Fruit fly (Drosophila melanogaster) whole organism, embryonic: ENCODE results near the gene SkpA.

Source experiments
- Adf1 ChIP-seq: fragments of 200-800 bp; sonication (Bioruptor generic); IDR thresholded peaks from 2 replicates; pipeline ENCODE4 v1.3.6; 2022; ENCODE audit warnings: missing biosample characterization, missing genetic modification characterization
- Aef1 ChIP-seq: fragments of 200-800 bp; sonication (Bioruptor generic); IDR thresholded peaks from 3 replicates; pipeline ENCODE4 v1.3.6; 2022; ENCODE audit warnings: missing biosample characterization, missing genetic modification characterization
- CG10147 ChIP-seq: fragments of 200-800 bp; sonication (Bioruptor generic); optimal IDR thresholded peaks from 2 replicates; lab custom pipeline; 2019; ENCODE audit warnings: missing biosample characterization, mild to moderate bottlenecking, missing genetic modification characterization, moderate library complexity
- CG10274 ChIP-seq: fragments of 200-800 bp; sonication (Bioruptor generic); optimal IDR thresholded peaks from 3 replicates; lab custom pipeline; 2017; ENCODE audit warnings: missing biosample characterization, mild to moderate bottlenecking, missing genetic modification characterization
- CG10543 ChIP-seq: fragments of 200-800 bp; sonication (Bioruptor generic); optimal IDR thresholded peaks from 3 replicates; lab custom pipeline; 2017; ENCODE audit warnings: missing biosample characterization, mild to moderate bottlenecking, missing genetic modification characterization, moderate library complexity
- CG10959 ChIP-seq: fragments of 200-800 bp; sonication (Bioruptor generic); IDR thresholded peaks from 2 replicates; pipeline ENCODE4 v1.3.6; 2022; ENCODE audit warnings: missing biosample characterization, missing genetic modification characterization
- CG11504 ChIP-seq: fragments of 200-800 bp; sonication (Bioruptor generic); optimal IDR thresholded peaks from 3 replicates; lab custom pipeline; 2019; ENCODE audit warnings: missing biosample characterization, mild to moderate bottlenecking, missing genetic modification characterization, moderate library complexity
- CG12299 ChIP-seq: fragments of 200-800 bp; sonication (Bioruptor generic); optimal IDR thresholded peaks from 2 replicates; lab custom pipeline; 2018; ENCODE audit warnings: missing biosample characterization, mild to moderate bottlenecking, missing genetic modification characterization
- CG13624 ChIP-seq: fragments of 200-800 bp; sonication (Bioruptor generic); optimal IDR thresholded peaks from 2 replicates; lab custom pipeline; 2016; ENCODE audit warnings: missing biosample characterization, missing genetic modification characterization
- CG13775 ChIP-seq: fragments of 200-800 bp; sonication (Bioruptor generic); optimal IDR thresholded peaks from 3 replicates; lab custom pipeline; 2017; ENCODE audit warnings: missing biosample characterization, mild to moderate bottlenecking, missing genetic modification characterization
- CG14710 ChIP-seq: fragments of 200-800 bp; sonication (Bioruptor generic); optimal IDR thresholded peaks from 3 replicates; lab custom pipeline; 2019; ENCODE audit warnings: missing biosample characterization, mild to moderate bottlenecking, missing genetic modification characterization, moderate library complexity
- CG14965 ChIP-seq: fragments of 200-800 bp; sonication (Bioruptor generic); optimal IDR thresholded peaks from 2 replicates; lab custom pipeline; 2016; ENCODE audit warnings: missing biosample characterization, missing genetic modification characterization, borderline replicate concordance
- CG15696 ChIP-seq: fragments of 200-800 bp; sonication (Bioruptor generic); optimal IDR thresholded peaks from 2 replicates; lab custom pipeline; 2019; ENCODE audit warnings: missing biosample characterization, mild to moderate bottlenecking, missing genetic modification characterization, moderate library complexity
- CG17186 ChIP-seq: fragments of 200-800 bp; sonication (Bioruptor generic); optimal IDR thresholded peaks from 3 replicates; lab custom pipeline; 2017; ENCODE audit warnings: missing biosample characterization, missing genetic modification reagents, missing genetic modification characterization
- CG17829 ChIP-seq: fragments of 200-800 bp; optimal IDR thresholded peaks from 2 replicates; lab custom pipeline; 2019; ENCODE audit warnings: missing biosample characterization, mild to moderate bottlenecking, missing genetic modification characterization, moderate library complexity
- CG2116 ChIP-seq: fragments of 200-800 bp; sonication (Bioruptor generic); optimal IDR thresholded peaks from 3 replicates; lab custom pipeline; 2018; ENCODE audit warnings: missing biosample characterization, mild to moderate bottlenecking, missing genetic modification characterization
- CG2202 ChIP-seq: fragments of 200-800 bp; sonication (Bioruptor generic); optimal IDR thresholded peaks from 2 replicates; lab custom pipeline; 2018; ENCODE audit warnings: missing biosample characterization, mild to moderate bottlenecking, missing genetic modification characterization
- CG31388 ChIP-seq: fragments of 200-800 bp; sonication (Bioruptor generic); optimal IDR thresholded peaks from 2 replicates; lab custom pipeline; 2016; ENCODE audit warnings: missing biosample characterization, missing genetic modification characterization
- CG34422 ChIP-seq: fragments of 200-800 bp; sonication (Bioruptor generic); IDR thresholded peaks from 3 replicates; pipeline ENCODE4 v1.3.6; 2022; ENCODE audit warnings: missing biosample characterization, missing genetic modification characterization
- CG4404 ChIP-seq: fragments of 200-800 bp; sonication (Bioruptor generic); IDR thresholded peaks from 2 replicates; pipeline ENCODE4 v1.3.6; 2022; ENCODE audit warnings: missing biosample characterization, missing genetic modification characterization
- CG4820 ChIP-seq: fragments of 200-800 bp; sonication (Bioruptor generic); optimal IDR thresholded peaks from 3 replicates; lab custom pipeline; 2016; ENCODE audit warnings: missing biosample characterization, missing genetic modification characterization
- CG8924 ChIP-seq: fragments of 200-800 bp; optimal IDR thresholded peaks from 3 replicates; lab custom pipeline; 2019; ENCODE audit warnings: missing biosample characterization, mild to moderate bottlenecking, missing genetic modification characterization, moderate library complexity
- CG8944 ChIP-seq: fragments of 200-800 bp; sonication (Bioruptor generic); optimal IDR thresholded peaks from 3 replicates; lab custom pipeline; 2016; ENCODE audit warnings: missing biosample characterization, missing genetic modification characterization
- CG9797 ChIP-seq: fragments of 200-800 bp; sonication (Bioruptor generic); optimal IDR thresholded peaks from 3 replicates; lab custom pipeline; 2018; ENCODE audit warnings: missing biosample characterization, mild to moderate bottlenecking, missing genetic modification characterization
- CTCF ChIP-seq: fragments of 200-800 bp; sonication (Bioruptor generic); optimal IDR thresholded peaks from 2 replicates; lab custom pipeline; 2017; ENCODE audit warnings: missing biosample characterization, mild to moderate bottlenecking, missing genetic modification characterization, moderate library complexity
- Dll ChIP-seq: fragments of 200-800 bp; sonication (Bioruptor generic); IDR thresholded peaks from 4 replicates; pipeline ENCODE4 v1.3.6; 2022; ENCODE audit warnings: missing biosample characterization, missing genetic modification characterization; ENCODE audit not compliant: partially characterized antibody
- Dp ChIP-seq: fragments of 200-800 bp; sonication (Bioruptor generic); optimal IDR thresholded peaks from 2 replicates; lab custom pipeline; 2018; ENCODE audit warnings: missing biosample characterization, mild to moderate bottlenecking, missing genetic modification characterization, moderate library complexity
- Elba2 ChIP-seq: fragments of 200-800 bp; sonication (Bioruptor generic); optimal IDR thresholded peaks from 3 replicates; lab custom pipeline; 2016; ENCODE audit warnings: missing biosample characterization, missing genetic modification characterization
- Gug ChIP-seq: fragments of 200-800 bp; sonication (Bioruptor generic); IDR thresholded peaks from 4 replicates; pipeline ENCODE4 v1.3.6; 2022; ENCODE audit warnings: missing biosample characterization, missing genetic modification characterization
- HmgZ ChIP-seq: fragments of 200-800 bp; sonication (Bioruptor generic); optimal IDR thresholded peaks from 2 replicates; lab custom pipeline; 2018; ENCODE audit warnings: missing biosample characterization, mild to moderate bottlenecking, missing genetic modification characterization
- Med ChIP-seq: fragments of 200-800 bp; sonication (Bioruptor generic); peaks from one replicate; lab custom pipeline; 2016; ENCODE audit warnings: missing biosample characterization, missing genetic modification characterization, mild to moderate bottlenecking, inconsistent platforms, moderate library complexity
- Nf-YC ChIP-seq: fragments of 200-800 bp; optimal IDR thresholded peaks from 3 replicates; lab custom pipeline; 2019; ENCODE audit warnings: missing biosample characterization, mild to moderate bottlenecking, missing genetic modification characterization, moderate library complexity
- Scr ChIP-seq: fragments of 200-800 bp; sonication (Bioruptor generic); IDR thresholded peaks from 2 replicates; pipeline ENCODE4 v1.3.6; 2022; ENCODE audit warnings: missing biosample characterization, missing genetic modification characterization; ENCODE audit not compliant: partially characterized antibody
- Six4 ChIP-seq: fragments of 200-800 bp; sonication (Bioruptor generic); optimal IDR thresholded peaks from 2 replicates; lab custom pipeline; 2016; ENCODE audit warnings: missing biosample characterization, missing genetic modification characterization
- Sry-β ChIP-seq: fragments of 200-800 bp; sonication (Bioruptor generic); optimal IDR thresholded peaks from 2 replicates; lab custom pipeline; 2018; ENCODE audit warnings: missing biosample characterization, mild to moderate bottlenecking, missing genetic modification characterization, moderate library complexity
- Sry-δ ChIP-seq: fragments of 200-800 bp; sonication (Bioruptor generic); optimal IDR thresholded peaks from 2 replicates; lab custom pipeline; 2016; ENCODE audit warnings: missing biosample characterization, missing genetic modification characterization
- abd-A ChIP-seq: fragments of 200-800 bp; sonication (Bioruptor generic); optimal IDR thresholded peaks from 3 replicates; lab custom pipeline; 2019; ENCODE audit warnings: missing biosample characterization, mild to moderate bottlenecking, missing genetic modification characterization, moderate library complexity
- amos ChIP-seq: fragments of 200-800 bp; sonication (Bioruptor generic); IDR thresholded peaks from 2 replicates; pipeline ENCODE4 v1.3.6; 2022; ENCODE audit warnings: missing biosample characterization, missing genetic modification characterization; ENCODE audit not compliant: partially characterized antibody
- ci ChIP-seq: fragments of 200-800 bp; sonication (Bioruptor generic); IDR thresholded peaks from 3 replicates; pipeline ENCODE4 v1.3.6; 2022; ENCODE audit warnings: missing biosample characterization, missing genetic modification characterization
- crol ChIP-seq: fragments of 200-800 bp; sonication (Bioruptor generic); IDR thresholded peaks from 2 replicates; pipeline ENCODE4 v1.3.6; 2022; ENCODE audit warnings: missing biosample characterization, missing genetic modification characterization
- dati ChIP-seq: fragments of 200-800 bp; sonication (Bioruptor generic); IDR thresholded peaks from 2 replicates; pipeline ENCODE4 v1.3.6; 2022; ENCODE audit warnings: missing biosample characterization, missing genetic modification characterization
- en ChIP-seq: fragments of 200-800 bp; sonication (Bioruptor generic); optimal IDR thresholded peaks from 2 replicates; lab custom pipeline; 2016; ENCODE audit warnings: missing biosample characterization, missing genetic modification characterization
- ewg ChIP-seq: fragments of 200-800 bp; sonication (Bioruptor generic); optimal IDR thresholded peaks from 3 replicates; lab custom pipeline; 2017; ENCODE audit warnings: mild to moderate bottlenecking, missing biosample characterization, missing genetic modification reagents, missing genetic modification characterization
- fd3F ChIP-seq: fragments of 200-800 bp; sonication (Bioruptor generic); optimal IDR thresholded peaks from 2 replicates; lab custom pipeline; 2018; ENCODE audit warnings: missing biosample characterization, mild to moderate bottlenecking, missing genetic modification characterization, moderate library complexity
- gro ChIP-seq: fragments of 200-800 bp; sonication (Bioruptor generic); optimal IDR thresholded peaks from 2 replicates; lab custom pipeline; 2016; ENCODE audit warnings: missing biosample characterization, missing genetic modification characterization
- jumu ChIP-seq: fragments of 200-800 bp; sonication (Bioruptor generic); optimal IDR thresholded peaks from 3 replicates; lab custom pipeline; 2016; ENCODE audit warnings: missing biosample characterization, missing genetic modification characterization
- klu ChIP-seq: fragments of 200-800 bp; sonication (Bioruptor generic); IDR thresholded peaks from 2 replicates; pipeline ENCODE4 v1.3.6; 2022; ENCODE audit warnings: missing biosample characterization, missing genetic modification characterization
- maf-S ChIP-seq: fragments of 200-800 bp; sonication (Bioruptor generic); optimal IDR thresholded peaks from 2 replicates; lab custom pipeline; 2016; ENCODE audit warnings: missing biosample characterization, missing genetic modification characterization
- row ChIP-seq: fragments of 200-800 bp; sonication (Bioruptor generic); IDR thresholded peaks from 3 replicates; pipeline ENCODE4 v1.3.6; 2022; ENCODE audit warnings: missing biosample characterization, missing genetic modification characterization
- sna ChIP-seq: fragments of 200-800 bp; sonication (Bioruptor generic); IDR thresholded peaks from 2 replicates; pipeline ENCODE4 v1.3.6; 2022; ENCODE audit warnings: missing biosample characterization, missing genetic modification characterization; ENCODE audit not compliant: partially characterized antibody
- stwl ChIP-seq: fragments of 200-800 bp; sonication (Bioruptor generic); optimal IDR thresholded peaks from 3 replicates; lab custom pipeline; 2018; ENCODE audit warnings: missing biosample characterization, mild to moderate bottlenecking, missing genetic modification characterization, moderate library complexity
- unc-4 ChIP-seq: fragments of 200-800 bp; sonication (Bioruptor generic); IDR thresholded peaks from 2 replicates; pipeline ENCODE4 v1.3.6; 2022; ENCODE audit warnings: missing biosample characterization, missing genetic modification characterization; ENCODE audit not compliant: partially characterized antibody

Gene SkpA

dm6 chrX:620102-620430 is 35.8 kb upstream of the SkpA start, which contains the start of gene spdi (continued):
- TF ChIP-seq CG9797: peak; percentile 79
- TF ChIP-seq CG8944 (GFP tag; lab: Kevin White, UChicago): no peak
- peak; percentile 18 for TF ChIP-seq CG14710 (tag; lab: Kevin White, UChicago)
- peak; percentile 46 for TF ChIP-seq CG17186 (GFP tag; lab: Kevin White, UChicago)
- TF ChIP-seq crol (GFP tag; lab: Robert Waterston, UW): no peak
- peak; percentile 66 for TF ChIP-seq Nf-YC (tag; lab: Kevin White, UChicago)
- TF ChIP-seq amos (GFP tag; lab: Robert Waterston, UW): peak; percentile 48; the same call in 1 of the 2 replicates
- no peak for TF ChIP-seq CG10274 (GFP tag; lab: Kevin White, UChicago)
- TF ChIP-seq Sry-δ: peak; percentile 89
- peak; percentile 81 for TF ChIP-seq stwl (tag; lab: Kevin White, UChicago)
- no peak for TF ChIP-seq CG13775 (GFP tag; lab: Kevin White, UChicago)
- peak; percentile 59; the same call in 2 of the 3 replicates for TF ChIP-seq row (GFP tag; lab: Robert Waterston, UW)
- peak; percentile 65 for TF ChIP-seq Aef1 (GFP tag; lab: Robert Waterston, UW)
- TF ChIP-seq dati: no peak
- peak; percentile 28; the same call in 1 of the 3 replicates for TF ChIP-seq ci (GFP tag; lab: Robert Waterston, UW)
- TF ChIP-seq Sry-β: peak; percentile 28
- TF ChIP-seq CG11504 (tag; lab: Kevin White, UChicago): peak; percentile 5
- TF ChIP-seq klu (GFP tag; lab: Robert Waterston, UW): no peak
- peak; percentile 71 for TF ChIP-seq CG8924
- peak; percentile 42; the same call in 2 of the 4 replicates for TF ChIP-seq Dll (GFP tag; lab: Robert Waterston, UW)
- peak; percentile 36 for TF ChIP-seq CG2116 (GFP tag; lab: Kevin White, UChicago)
- TF ChIP-seq Elba2: no peak
- peak; percentile 91 for TF ChIP-seq Adf1 (GFP tag; lab: Robert Waterston, UW)
- no peak for TF ChIP-seq CG31388 (GFP tag; lab: Kevin White, UChicago)
- TF ChIP-seq HmgZ (tag; lab: Kevin White, UChicago): peak; percentile 19
- no peak for TF ChIP-seq ewg
- peak; percentile 61 for TF ChIP-seq Dp (GFP tag; lab: Kevin White, UChicago)
- TF ChIP-seq unc-4 (GFP tag; lab: Robert Waterston, UW): 0 out of 2 replicates have a peak, but pooled peaks have one; percentile 36
- peak; percentile 47 for TF ChIP-seq Scr (GFP tag; lab: Robert Waterston, UW)
- no peak for TF ChIP-seq CG13624 (GFP tag; lab: Kevin White, UChicago)
- TF ChIP-seq sna: no peak
- TF ChIP-seq CTCF (GFP tag; lab: Kevin White, UChicago): peak; percentile 8
- TF ChIP-seq fd3F (GFP tag; lab: Kevin White, UChicago): no peak
- TF ChIP-seq gro (GFP tag; lab: Kevin White, UChicago): no peak
- no peak for TF ChIP-seq CG10147 (GFP tag; lab: Kevin White, UChicago)
- TF ChIP-seq CG17829: peak; percentile 76

dm6 chrX:621132-621555 is 34.8 kb upstream of the SkpA start, which contains the start of the genes CG13365 and Vsp37A:
Gene CG13365, minus strand, starts transcription at chrX:621215.
Gene Vsp37A, plus strand, starts transcription at chrX:621530.
- TF ChIP-seq CG4404 (GFP tag; lab: Robert Waterston, UW) (peak; percentile 29; the same call in 1 of the 2 replicates), abd-A (tag; lab: Kevin White, UChicago) (no peak), CG8944 (GFP tag; lab: Kevin White, UChicago) (peak; percentile 61), CG2202 (tag; lab: Kevin White, UChicago) (no peak), en (GFP tag; lab: Kevin White, UChicago) (no peak), CG34422 (GFP tag; lab: Robert Waterston, UW) (peak; percentile 52; the same call in 1 of the 3 replicates), CG12299 (tag; lab: Kevin White, UChicago) (no peak), CG10959 (GFP tag; lab: Robert Waterston, UW) (no peak), Six4 (GFP tag; lab: Kevin White, UChicago) (peak; percentile 16), CG10543 (GFP tag; lab: Kevin White, UChicago) (peak; percentile 65), maf-S (peak; percentile 25), CG4820 (GFP tag; lab: Kevin White, UChicago) (peak; percentile 15), CG15696 (peak; percentile 58), CG14965 (GFP tag; lab: Kevin White, UChicago) (no peak), Gug (GFP tag; lab: Robert Waterston, UW) (no peak), Med (peak; percentile 88), jumu (GFP tag; lab: Kevin White, UChicago) (peak; percentile 58)
